Worm (Caenorhabditis elegans) whole organism, L1 larva: ENCODE data around the gene mvk-1.

ENCODE experiments used
- C16A3.4 ChIP-seq: fragments of 150-350 bp; optimal IDR thresholded peaks from 2 replicates; lab custom pipeline; 2014; ENCODE audit warnings: missing biosample characterization, missing genetic modification characterization
- aha-1 ChIP-seq: fragments of 150-350 bp; optimal IDR thresholded peaks from 2 replicates; lab custom pipeline; 2014; ENCODE audit warnings: missing biosample characterization, missing genetic modification characterization
- alr-1 ChIP-seq: fragments of 200-800 bp; sonication (Bioruptor generic); optimal IDR thresholded peaks from 2 replicates; lab custom pipeline; 2018; ENCODE audit warnings: borderline replicate concordance, mild to moderate bottlenecking, missing genetic modification characterization, missing compliant biosample characterization
- blmp-1 ChIP-seq: fragments of 150-350 bp; optimal IDR thresholded peaks from 2 replicates; lab custom pipeline; 2014; ENCODE audit warnings: missing biosample characterization, missing genetic modification characterization
- ceh-63 ChIP-seq: fragments of 200-800 bp; sonication (Bioruptor generic); optimal IDR thresholded peaks from 2 replicates; lab custom pipeline; 2018; ENCODE audit warnings: mild to moderate bottlenecking, missing genetic modification characterization, missing compliant biosample characterization
- ceh-8 ChIP-seq: fragments of 200-800 bp; sonication (Bioruptor generic); optimal IDR thresholded peaks from 2 replicates; lab custom pipeline; 2018; ENCODE audit warnings: mild to moderate bottlenecking, missing genetic modification characterization, moderate library complexity, missing compliant biosample characterization
- ces-1 ChIP-seq: fragments of 150-350 bp; optimal IDR thresholded peaks from 2 replicates; lab custom pipeline; 2014; ENCODE audit warnings: missing biosample characterization, missing genetic modification reagents, missing genetic modification characterization
- dpl-1 ChIP-seq, 3 experiments: fragments of 150-350 bp in 2 of 3; sonication (generic microtip) in 1 of 3; optimal IDR thresholded peaks; 2 replicates each; lab custom pipeline; 2014 to 2017; ENCODE audit warnings: missing biosample characterization in 3 of 3, missing genetic modification characterization in 3 of 3, missing genetic modification reagents in 3 of 3
- efl-1 ChIP-seq, 4 experiments: fragments of 150-350 bp; optimal IDR thresholded peaks in 3 of 4; peaks in 1 of 4; 1 replicate in 1 of 4; 2 replicates in 3 of 4; lab custom pipeline; 2014; ENCODE audit warnings: missing biosample characterization in 2 of 4, missing genetic modification characterization in 2 of 4, missing genetic modification reagents in 2 of 4
- efl-3 ChIP-seq: fragments of 200-800 bp; sonication (Bioruptor generic); optimal IDR thresholded peaks from 2 replicates; lab custom pipeline; 2018; ENCODE audit warnings: mild to moderate bottlenecking, missing genetic modification characterization, missing compliant biosample characterization
- elt-3 ChIP-seq, 6 experiments: fragments of 150-350 bp in 1 of 6; sonication (generic microtip); optimal IDR thresholded peaks; 2 replicates each; lab custom pipeline; 2017 to 2018; ENCODE audit warnings: missing biosample characterization in 6 of 6, missing genetic modification characterization in 6 of 6, inconsistent platforms in 1 of 6
- fkh-10 ChIP-seq: sonication (generic microtip); optimal IDR thresholded peaks from 2 replicates; lab custom pipeline; 2017; ENCODE audit warnings: missing biosample characterization, missing genetic modification reagents, missing genetic modification characterization
- fkh-4 ChIP-seq: sonication (generic microtip); optimal IDR thresholded peaks from 2 replicates; lab custom pipeline; 2016; ENCODE audit warnings: missing compliant biosample characterization, missing genetic modification characterization, borderline replicate concordance
- fkh-8 ChIP-seq: sonication (generic microtip); optimal IDR thresholded peaks from 2 replicates; lab custom pipeline; 2016; ENCODE audit warnings: mild to moderate bottlenecking, missing genetic modification characterization, missing compliant biosample characterization
- grh-1 ChIP-seq: fragments of 200-800 bp; sonication (Bioruptor generic); IDR thresholded peaks from 2 replicates; pipeline ENCODE4 v1.3.6; 2022; ENCODE audit warnings: missing genetic modification reagents, missing genetic modification characterization, missing compliant biosample characterization
- hpl-2 ChIP-seq: fragments of 150-350 bp; optimal IDR thresholded peaks from 2 replicates; lab custom pipeline; 2014; ENCODE audit warnings: missing biosample characterization, missing genetic modification reagents, missing genetic modification characterization
- isw-1 ChIP-seq: fragments of 200-800 bp; sonication (Bioruptor generic); IDR thresholded peaks from 2 replicates; pipeline ENCODE4 v1.3.6; 2022; ENCODE audit warnings: missing genetic modification characterization, missing compliant biosample characterization
- lin-14 ChIP-seq: fragments of 200-800 bp; sonication (Bioruptor generic); optimal IDR thresholded peaks from 2 replicates; lab custom pipeline; 2018; ENCODE audit warnings: mild to moderate bottlenecking, missing genetic modification characterization, moderate library complexity, missing compliant biosample characterization
- lin-15B ChIP-seq: fragments of 150-350 bp; sonication (generic microtip); optimal IDR thresholded peaks from 3 replicates; lab custom pipeline; 2014; ENCODE audit warnings: missing biosample characterization, missing genetic modification characterization
- lin-35 ChIP-seq, 2 experiments: fragments of 150-350 bp; optimal IDR thresholded peaks; 2 replicates each; lab custom pipeline; 2014; ENCODE audit warnings: missing biosample characterization in 2 of 2, missing genetic modification characterization in 2 of 2, missing genetic modification reagents in 2 of 2
- lin-39 ChIP-seq: fragments of 150-350 bp; optimal IDR thresholded peaks from 2 replicates; lab custom pipeline; 2014; ENCODE audit warnings: missing biosample characterization, missing genetic modification reagents, missing genetic modification characterization
- lir-3 ChIP-seq: sonication (generic microtip); optimal IDR thresholded peaks from 2 replicates; lab custom pipeline; 2016; ENCODE audit warnings: mild to moderate bottlenecking, missing genetic modification characterization, moderate library complexity, missing compliant biosample characterization; ENCODE audit not compliant: poor library complexity
- lsy-2 ChIP-seq, 2 experiments: fragments of 150-350 bp; optimal IDR thresholded peaks; 2 replicates each; lab custom pipeline; 2014; ENCODE audit warnings: missing biosample characterization in 2 of 2, missing genetic modification characterization in 2 of 2
- mab-9 ChIP-seq: fragments of 200-800 bp; sonication (Bioruptor generic); IDR thresholded peaks from 2 replicates; pipeline ENCODE4 v1.3.6; 2022; ENCODE audit warnings: missing genetic modification reagents, missing genetic modification characterization, missing compliant biosample characterization
- mdl-1 ChIP-seq, 2 experiments: fragments of 150-350 bp; optimal IDR thresholded peaks; 2 replicates each; lab custom pipeline; 2014 to 2017; ENCODE audit warnings: missing biosample characterization in 2 of 2, missing genetic modification characterization in 2 of 2, inconsistent platforms in 1 of 2
- mep-1 ChIP-seq: fragments of 150-350 bp; optimal IDR thresholded peaks from 2 replicates; lab custom pipeline; 2014; ENCODE audit warnings: missing biosample characterization, missing genetic modification characterization
- nhr-12 ChIP-seq: sonication (generic microtip); optimal IDR thresholded peaks from 2 replicates; lab custom pipeline; 2017; ENCODE audit warnings: missing biosample characterization, missing genetic modification characterization
- nhr-19 ChIP-seq: fragments of 200-800 bp; sonication (Bioruptor generic); conservative IDR thresholded peaks from 2 replicates; pipeline ENCODE4 v1.3.6; 2022; ENCODE audit warnings: missing genetic modification characterization, missing compliant biosample characterization
- nhr-20 ChIP-seq: sonication (generic microtip); optimal IDR thresholded peaks from 2 replicates; lab custom pipeline; 2016; ENCODE audit warnings: mild to moderate bottlenecking, missing genetic modification characterization, missing compliant biosample characterization
- nhr-47 ChIP-seq: sonication (generic microtip); optimal IDR thresholded peaks from 2 replicates; lab custom pipeline; 2016; ENCODE audit warnings: mild to moderate bottlenecking, missing genetic modification characterization, moderate library complexity, missing compliant biosample characterization
- nhr-71 ChIP-seq: sonication (generic microtip); optimal IDR thresholded peaks from 2 replicates; lab custom pipeline; 2016; ENCODE audit warnings: mild to moderate bottlenecking, missing genetic modification characterization, moderate library complexity, missing compliant biosample characterization
- nhr-77 ChIP-seq: fragments of 150-350 bp; optimal IDR thresholded peaks from 2 replicates; lab custom pipeline; 2014; ENCODE audit warnings: missing biosample characterization, missing genetic modification characterization
- nhr-84 ChIP-seq: sonication (generic microtip); optimal IDR thresholded peaks from 2 replicates; lab custom pipeline; 2017; ENCODE audit warnings: missing biosample characterization, missing genetic modification characterization
- nhr-85 ChIP-seq: sonication (generic microtip); peaks from one replicate; lab custom pipeline; 2016; ENCODE audit warnings: missing genetic modification characterization, inconsistent platforms, missing compliant biosample characterization
- nhr-90 ChIP-seq: sonication (generic microtip); optimal IDR thresholded peaks from 2 replicates; lab custom pipeline; 2016; ENCODE audit warnings: mild to moderate bottlenecking, missing genetic modification characterization, missing compliant biosample characterization; ENCODE audit not compliant: poor library complexity
- pag-3 ChIP-seq: sonication (generic microtip); optimal IDR thresholded peaks from 2 replicates; lab custom pipeline; 2017; ENCODE audit warnings: missing genetic modification characterization, mild to moderate bottlenecking, missing compliant biosample characterization, antibody characterized with exemption, borderline replicate concordance; ENCODE audit not compliant: insufficient read depth
- pax-3 ChIP-seq: fragments of 200-800 bp; sonication (Bioruptor generic); optimal IDR thresholded peaks from 2 replicates; lab custom pipeline; 2018; ENCODE audit warnings: mild to moderate bottlenecking, missing genetic modification characterization, moderate library complexity, missing compliant biosample characterization
- rnt-1 ChIP-seq: sonication (generic microtip); optimal IDR thresholded peaks from 2 replicates; lab custom pipeline; 2016; ENCODE audit warnings: mild to moderate bottlenecking, missing genetic modification characterization, moderate library complexity, missing compliant biosample characterization
- snpc-4 ChIP-seq: fragments of 150-350 bp; optimal IDR thresholded peaks from 2 replicates; lab custom pipeline; 2014; ENCODE audit warnings: missing biosample characterization, missing genetic modification characterization
- snu-23 ChIP-seq: sonication (generic microtip); optimal IDR thresholded peaks from 2 replicates; lab custom pipeline; 2016; ENCODE audit warnings: missing genetic modification characterization, missing compliant biosample characterization
- sup-37 ChIP-seq: fragments of 200-800 bp; sonication (Bioruptor generic); optimal IDR thresholded peaks from 2 replicates; lab custom pipeline; 2018; ENCODE audit warnings: mild to moderate bottlenecking, missing genetic modification characterization, missing compliant biosample characterization
- swsn-7 ChIP-seq: sonication (generic microtip); optimal IDR thresholded peaks from 2 replicates; lab custom pipeline; 2016; ENCODE audit warnings: missing genetic modification characterization, missing compliant biosample characterization
- tbx-2 ChIP-seq: sonication (generic microtip); optimal IDR thresholded peaks from 2 replicates; lab custom pipeline; 2016; ENCODE audit warnings: missing genetic modification characterization, missing compliant biosample characterization
- unc-130 ChIP-seq: fragments of 150-350 bp; optimal IDR thresholded peaks from 2 replicates; lab custom pipeline; 2017; ENCODE audit warnings: missing biosample characterization, missing genetic modification characterization, inconsistent platforms
- unc-30 ChIP-seq: sonication (generic microtip); optimal IDR thresholded peaks from 2 replicates; lab custom pipeline; 2017; ENCODE audit warnings: missing biosample characterization, missing genetic modification characterization
- ztf-11 ChIP-seq, 2 experiments: sonication (generic microtip); optimal IDR thresholded peaks; 2 replicates each; lab custom pipeline; 2016 to 2017; ENCODE audit warnings: missing genetic modification characterization in 2 of 2, missing biosample characterization in 1 of 2, missing compliant biosample characterization in 1 of 2

mvk-1 gene

ce11 chrIII:6145309-6145708, 9.2 kb upstream of the mvk-1 start:
- TF ChIP-seq snpc-4 (tag; lab: Kevin White, UChicago) = no peak
- TF ChIP-seq lin-14 = peak; percentile 46
- no peak for TF ChIP-seq fkh-4 (tag; lab: Kevin White, UChicago)
- peak; percentile 16 for TF ChIP-seq nhr-47 (tag; lab: Kevin White, UChicago)
- TF ChIP-seq ztf-11 (tag; optimal IDR thresholded peaks at IDR 0.05; lab: Kevin White, UChicago) = no peak
- TF ChIP-seq mdl-1 (tag; optimal IDR thresholded peaks at IDR 0.05; lab: Kevin White, UChicago) = peak in 1 of 2 experiments; percentile 55
- TF ChIP-seq unc-130 = peak; percentile 38
- TF ChIP-seq nhr-71 (tag; lab: Kevin White, UChicago) = peak; percentile 55
- no peak for TF ChIP-seq swsn-7 (tag; lab: Kevin White, UChicago)
- TF ChIP-seq lin-15B (tag; lab: Kevin White, UChicago) = no peak
- peak; percentile 5 for TF ChIP-seq rnt-1 (tag; lab: Kevin White, UChicago)
- peak; percentile 33 for TF ChIP-seq C16A3.4 (tag; lab: Kevin White, UChicago)
- peak; percentile 65 for TF ChIP-seq nhr-90 (tag; lab: Kevin White, UChicago)
- no peak for TF ChIP-seq efl-1 (optimal IDR thresholded peaks at IDR 0.05; lab: Kevin White, UChicago)
- TF ChIP-seq efl-1 (GFP tag; optimal IDR thresholded peaks at IDR 0.05 in 1 of 2; lab: Kevin White, UChicago) = peak in 1 of 2 experiments; percentile 72
- peak; percentile 45 for TF ChIP-seq mep-1 (tag; lab: Kevin White, UChicago)
- no peak for TF ChIP-seq pag-3 (tag; lab: Kevin White, UChicago)
- peak; percentile 37 for TF ChIP-seq snu-23
- peak; percentile 88 for TF ChIP-seq nhr-85
- peak in 1 of 2 experiments; percentile 45 for TF ChIP-seq lin-35 (GFP tag; optimal IDR thresholded peaks at IDR 0.05; lab: Kevin White, UChicago)
- TF ChIP-seq dpl-1 (GFP tag; optimal IDR thresholded peaks at IDR 0.05; lab: Kevin White, UChicago) = peak in 1 of 3 experiments; percentile 12
- no peak for TF ChIP-seq efl-3 (GFP tag; lab: Kevin White, UChicago)
- TF ChIP-seq nhr-19 (GFP tag; lab: Robert Waterston, UW) = peak; percentile 67
- peak in 1 of 2 experiments; percentile 4 for TF ChIP-seq lsy-2 (tag; optimal IDR thresholded peaks at IDR 0.05; lab: Kevin White, UChicago)
- peak in 5 of 6 experiments; percentile 40 to 90 (median 79) for TF ChIP-seq elt-3 (tag; optimal IDR thresholded peaks at IDR 0.05; lab: Kevin White, UChicago)
- TF ChIP-seq blmp-1 = peak; percentile 73
- peak; percentile 74 for TF ChIP-seq nhr-20 (tag; lab: Kevin White, UChicago)
- TF ChIP-seq tbx-2 (tag; lab: Kevin White, UChicago) = peak; percentile 50
- no peak for TF ChIP-seq ces-1
- no peak for TF ChIP-seq ceh-8 (GFP tag; lab: Kevin White, UChicago)
- TF ChIP-seq isw-1 (GFP tag; lab: Robert Waterston, UW) = no peak
- TF ChIP-seq, all 84 proteins: peak for 20

- TF ChIP-seq nhr-77 (no peak), efl-3 (GFP tag; lab: Kevin White, UChicago) (no peak), alr-1 (tag; lab: Kevin White, UChicago) (no peak), C16A3.4 (tag; lab: Kevin White, UChicago) (peak; percentile 6), nhr-85 (peak; percentile 76), unc-130 (peak; percentile 41), lsy-2 (tag; optimal IDR thresholded peaks at IDR 0.05; lab: Kevin White, UChicago) (peak in 1 of 2 experiments; percentile 65), grh-1 (GFP tag; lab: Robert Waterston, UW) (no peak), hpl-2 (no peak), mab-9 (GFP tag; lab: Robert Waterston, UW) (no peak), nhr-71 (tag; lab: Kevin White, UChicago) (peak; percentile 44), dpl-1 (GFP tag; optimal IDR thresholded peaks at IDR 0.05; lab: Kevin White, UChicago) (no peak), aha-1 (tag; lab: Kevin White, UChicago) (no peak), pax-3 (tag; lab: Kevin White, UChicago) (no peak), lin-35 (GFP tag; optimal IDR thresholded peaks at IDR 0.05; lab: Kevin White, UChicago) (peak in 1 of 2 experiments; percentile 30), swsn-7 (tag; lab: Kevin White, UChicago) (no peak), fkh-8 (tag; lab: Kevin White, UChicago) (no peak), unc-30 (tag; lab: Kevin White, UChicago) (no peak), nhr-47 (tag; lab: Kevin White, UChicago) (no peak), ceh-8 (GFP tag; lab: Kevin White, UChicago) (no peak), ceh-63 (GFP tag; lab: Kevin White, UChicago) (no peak), sup-37 (GFP tag; lab: Kevin White, UChicago) (no peak), nhr-19 (GFP tag; lab: Robert Waterston, UW) (no peak), nhr-12 (tag; lab: Kevin White, UChicago) (no peak), elt-3 (tag; optimal IDR thresholded peaks at IDR 0.05; lab: Kevin White, UChicago) (peak in 3 of 6 experiments; percentile 40 to 91 (median 52)), isw-1 (GFP tag; lab: Robert Waterston, UW) (no peak), fkh-4 (tag; lab: Kevin White, UChicago) (no peak), fkh-10 (GFP tag; lab: Kevin White, UChicago) (no peak), lin-39 (tag; lab: Kevin White, UChicago) (no peak), lir-3 (tag; lab: Kevin White, UChicago) (no peak), nhr-84 (tag; lab: Kevin White, UChicago) (no peak)
Observed at ce11 chrIII:6144390-6144962, 8.4 kb upstream of the mvk-1 start.
